Fruit fly (Drosophila melanogaster) whole organism, embryonic: ENCODE results near the gene CG12974.
A peak's percentile ranks its signal among the peaks of the same experiment; 100 is the strongest.

Experiments
- CG10267 ChIP-seq: fragments of 200-800 bp; sonication (Bioruptor generic); optimal IDR thresholded peaks from 2 replicates; lab custom pipeline; 2018; ENCODE audit warnings: missing biosample characterization, mild to moderate bottlenecking, missing genetic modification characterization, moderate library complexity
- CG17385 ChIP-seq: fragments of 200-800 bp; sonication (Bioruptor generic); optimal IDR thresholded peaks from 3 replicates; lab custom pipeline; 2018; ENCODE audit warnings: missing biosample characterization, mild to moderate bottlenecking, missing genetic modification characterization
- CG7928 ChIP-seq: fragments of 200-800 bp; sonication (Bioruptor generic); optimal IDR thresholded peaks from 2 replicates; lab custom pipeline; 2017; ENCODE audit warnings: missing biosample characterization, mild to moderate bottlenecking, missing genetic modification characterization
- CG7987 ChIP-seq: fragments of 200-800 bp; sonication (Bioruptor generic); optimal IDR thresholded peaks from 2 replicates; lab custom pipeline; 2018; ENCODE audit warnings: missing biosample characterization, mild to moderate bottlenecking, missing genetic modification characterization, moderate library complexity
- Stat92E ChIP-seq, 3 experiments: fragments of >200 bp in 2 of 3; fragments of 200-800 bp in 1 of 3; sonication (Bioruptor generic) in 1 of 3; optimal IDR thresholded peaks; 2 replicates each; lab custom pipeline; 2017 to 2019; ENCODE audit warnings: missing biosample characterization in 3 of 3, missing genetic modification characterization in 3 of 3, mild to moderate bottlenecking in 1 of 3, moderate library complexity in 1 of 3
- da ChIP-seq: fragments of 200-800 bp; sonication (Bioruptor generic); optimal IDR thresholded peaks from 2 replicates; lab custom pipeline; 2016; ENCODE audit warnings: missing biosample characterization, missing genetic modification characterization
- psq ChIP-seq: fragments of 200-800 bp; sonication (Bioruptor generic); optimal IDR thresholded peaks from 2 replicates; lab custom pipeline; 2017; ENCODE audit warnings: missing biosample characterization, missing genetic modification characterization
- ranshi ChIP-seq: fragments of 200-800 bp; sonication (Bioruptor generic); IDR thresholded peaks from 2 replicates; pipeline ENCODE4 v1.3.6; 2022; ENCODE audit warnings: missing biosample characterization, missing genetic modification characterization

- TF ChIP-seq Stat92E (GFP tag; optimal IDR thresholded peaks at IDR 0.05; lab: Kevin White, UChicago) (no peak), psq (GFP tag; lab: Kevin White, UChicago) (no peak), CG17385 (GFP tag; lab: Kevin White, UChicago) (peak; percentile 30), CG10267 (peak; percentile 26), ranshi (GFP tag; lab: Robert Waterston, UW) (no peak), da (GFP tag; lab: Kevin White, UChicago) (no peak), CG7987 (GFP tag; lab: Kevin White, UChicago) (no peak), CG7928 (GFP tag; lab: Kevin White, UChicago) (no peak)
Observed at dm6 chr3L:21321807-21322503, 36.2 kb upstream of the CG12974 start.
